Fruit fly (Drosophila melanogaster) whole organism, embryonic: ENCODE measurements around the gene Acat2.
A peak's percentile ranks its signal among the peaks of the same experiment; 100 is the strongest.

Source experiments
- B-H1 ChIP-seq: fragments of 200-800 bp; sonication (Bioruptor generic); IDR thresholded peaks from 3 replicates; pipeline ENCODE4 v1.3.6; 2022; ENCODE audit warnings: missing biosample characterization, missing genetic modification characterization
- BtbVII ChIP-seq: fragments of 200-800 bp; sonication (Bioruptor generic); optimal IDR thresholded peaks from 3 replicates; lab custom pipeline; 2017; ENCODE audit warnings: missing biosample characterization, mild to moderate bottlenecking, missing genetic modification characterization
- CG1024 ChIP-seq: fragments of 200-800 bp; sonication (Bioruptor generic); IDR thresholded peaks from 2 replicates; pipeline ENCODE4 v1.3.6; 2022; ENCODE audit warnings: missing biosample characterization, missing genetic modification characterization
- CG10979 ChIP-seq: fragments of 200-800 bp; sonication (Bioruptor generic); optimal IDR thresholded peaks from 2 replicates; lab custom pipeline; 2018; ENCODE audit warnings: missing biosample characterization, mild to moderate bottlenecking, missing genetic modification characterization, moderate library complexity
- CG11723 ChIP-seq: fragments of 200-800 bp; sonication (Bioruptor generic); optimal IDR thresholded peaks from 2 replicates; lab custom pipeline; 2017; ENCODE audit warnings: missing biosample characterization, mild to moderate bottlenecking, missing genetic modification characterization
- CG12219 ChIP-seq: fragments of 200-800 bp; sonication (Bioruptor generic); optimal IDR thresholded peaks from 3 replicates; lab custom pipeline; 2018; ENCODE audit warnings: missing biosample characterization, mild to moderate bottlenecking, missing genetic modification characterization
- CG13424 ChIP-seq: fragments of 200-800 bp; sonication (Bioruptor generic); optimal IDR thresholded peaks from 2 replicates; lab custom pipeline; 2019; ENCODE audit warnings: missing biosample characterization, mild to moderate bottlenecking, missing genetic modification characterization, moderate library complexity
- CG13775 ChIP-seq: fragments of 200-800 bp; sonication (Bioruptor generic); optimal IDR thresholded peaks from 3 replicates; lab custom pipeline; 2017; ENCODE audit warnings: missing biosample characterization, mild to moderate bottlenecking, missing genetic modification characterization
- CG14965 ChIP-seq: fragments of 200-800 bp; sonication (Bioruptor generic); optimal IDR thresholded peaks from 2 replicates; lab custom pipeline; 2016; ENCODE audit warnings: missing biosample characterization, missing genetic modification characterization, borderline replicate concordance
- CG15514 ChIP-seq: fragments of 200-800 bp; sonication (Bioruptor generic); optimal IDR thresholded peaks from 3 replicates; lab custom pipeline; 2017; ENCODE audit warnings: missing biosample characterization, missing genetic modification characterization, mild to moderate bottlenecking, moderate library complexity, missing genetic modification reagents
- CG1647 ChIP-seq: fragments of 200-800 bp; sonication (Bioruptor generic); optimal IDR thresholded peaks from 3 replicates; lab custom pipeline; 2016; ENCODE audit warnings: missing biosample characterization, missing genetic modification characterization
- CG16863 ChIP-seq: fragments of 200-800 bp; sonication (Bioruptor generic); optimal IDR thresholded peaks from 3 replicates; lab custom pipeline; 2016; ENCODE audit warnings: missing biosample characterization, missing genetic modification characterization
- CG18476 ChIP-seq: fragments of 200-800 bp; sonication (Bioruptor generic); optimal IDR thresholded peaks from 2 replicates; lab custom pipeline; 2016; ENCODE audit warnings: missing biosample characterization, mild to moderate bottlenecking, missing genetic modification characterization
- CG18619 ChIP-seq: fragments of 200-800 bp; sonication (Bioruptor generic); optimal IDR thresholded peaks from 3 replicates; lab custom pipeline; 2017; ENCODE audit warnings: missing biosample characterization, mild to moderate bottlenecking, missing genetic modification characterization
- CG30020 ChIP-seq: fragments of 200-800 bp; optimal IDR thresholded peaks from 2 replicates; lab custom pipeline; 2019; ENCODE audit warnings: missing biosample characterization, mild to moderate bottlenecking, missing genetic modification characterization, moderate library complexity
- CG31365 ChIP-seq: fragments of 200-800 bp; sonication (Bioruptor generic); optimal IDR thresholded peaks from 2 replicates; lab custom pipeline; 2018; ENCODE audit warnings: missing biosample characterization, mild to moderate bottlenecking, missing genetic modification characterization
- CG31388 ChIP-seq: fragments of 200-800 bp; sonication (Bioruptor generic); optimal IDR thresholded peaks from 2 replicates; lab custom pipeline; 2016; ENCODE audit warnings: missing biosample characterization, missing genetic modification characterization
- CG31441 ChIP-seq: fragments of 200-800 bp; sonication (Bioruptor generic); IDR thresholded peaks from 2 replicates; pipeline ENCODE4 v1.3.6; 2022; ENCODE audit warnings: missing biosample characterization, missing genetic modification characterization
- CG3163 ChIP-seq: fragments of 200-800 bp; sonication (Bioruptor generic); optimal IDR thresholded peaks from 3 replicates; lab custom pipeline; 2016; ENCODE audit warnings: missing biosample characterization, missing genetic modification characterization
- CG32532 ChIP-seq: fragments of 200-800 bp; sonication (Bioruptor generic); IDR thresholded peaks from 2 replicates; pipeline ENCODE4 v1.3.6; 2022; ENCODE audit warnings: missing biosample characterization, missing genetic modification characterization
- CG32767 ChIP-seq: fragments of 200-800 bp; sonication (Bioruptor generic); IDR thresholded peaks from 2 replicates; pipeline ENCODE4 v1.3.6; 2022; ENCODE audit warnings: missing biosample characterization, missing genetic modification characterization
- CG3995 ChIP-seq: fragments of 200-800 bp; sonication (Bioruptor generic); optimal IDR thresholded peaks from 3 replicates; lab custom pipeline; 2016; ENCODE audit warnings: missing biosample characterization, missing genetic modification characterization
- CG6175 ChIP-seq: fragments of 200-800 bp; sonication (Bioruptor generic); IDR thresholded peaks from 3 replicates; pipeline ENCODE4 v1.3.6; 2022; ENCODE audit warnings: missing biosample characterization, missing genetic modification characterization
- CG7357 ChIP-seq: fragments of 200-800 bp; sonication (Bioruptor generic); IDR thresholded peaks from 3 replicates; pipeline ENCODE4 v1.3.6; 2022; ENCODE audit warnings: missing biosample characterization, missing genetic modification characterization
- CG7745 ChIP-seq: fragments of 200-800 bp; sonication (Bioruptor generic); optimal IDR thresholded peaks from 2 replicates; lab custom pipeline; 2018; ENCODE audit warnings: missing biosample characterization, mild to moderate bottlenecking, missing genetic modification characterization, moderate library complexity
- CG9876 ChIP-seq: fragments of 200-800 bp; sonication (Bioruptor generic); optimal IDR thresholded peaks from 2 replicates; lab custom pipeline; 2016; ENCODE audit warnings: missing biosample characterization, missing genetic modification characterization
- Dbx ChIP-seq: fragments of 200-800 bp; sonication (Bioruptor generic); IDR thresholded peaks from 3 replicates; pipeline ENCODE4 v1.3.6; 2022; ENCODE audit warnings: missing biosample characterization, missing genetic modification characterization
- E2f1 ChIP-seq: fragments of 200-800 bp; sonication (Bioruptor generic); IDR thresholded peaks from 2 replicates; pipeline ENCODE4 v1.3.6; 2022; ENCODE audit warnings: missing biosample characterization, missing genetic modification characterization
- HHEX ChIP-seq: fragments of 200-800 bp; sonication (Bioruptor generic); optimal IDR thresholded peaks from 3 replicates; lab custom pipeline; 2017; ENCODE audit warnings: missing biosample characterization, mild to moderate bottlenecking, missing genetic modification characterization, missing genetic modification reagents
- HLH4C ChIP-seq: fragments of 200-800 bp; sonication (Bioruptor generic); IDR thresholded peaks from 3 replicates; pipeline ENCODE4 v1.3.6; 2022; ENCODE audit warnings: missing biosample characterization, missing genetic modification characterization; ENCODE audit not compliant: partially characterized antibody
- Hr51 ChIP-seq, 2 experiments: fragments of 200-800 bp; sonication (Bioruptor generic); optimal IDR thresholded peaks; 2 replicates in 1 of 2; 3 replicates in 1 of 2; lab custom pipeline; 2016 to 2018; ENCODE audit warnings: missing biosample characterization in 2 of 2, missing genetic modification characterization in 2 of 2, mild to moderate bottlenecking in 1 of 2, moderate library complexity in 1 of 2
- NK7.1 ChIP-seq: fragments of 200-800 bp; sonication (Bioruptor generic); optimal IDR thresholded peaks from 3 replicates; lab custom pipeline; 2016; ENCODE audit warnings: missing biosample characterization, missing genetic modification characterization
- Sry-β ChIP-seq: fragments of 200-800 bp; sonication (Bioruptor generic); optimal IDR thresholded peaks from 2 replicates; lab custom pipeline; 2018; ENCODE audit warnings: missing biosample characterization, mild to moderate bottlenecking, missing genetic modification characterization, moderate library complexity
- ap ChIP-seq: fragments of 200-800 bp; sonication (Bioruptor generic); IDR thresholded peaks from 2 replicates; pipeline ENCODE4 v1.3.6; 2022; ENCODE audit warnings: missing biosample characterization, missing genetic modification characterization
- cas ChIP-seq: fragments of 200-800 bp; sonication (Bioruptor generic); IDR thresholded peaks from 2 replicates; pipeline ENCODE4 v1.3.6; 2022; ENCODE audit warnings: missing biosample characterization, missing genetic modification characterization
- cg ChIP-seq: fragments of 200-800 bp; sonication (Bioruptor generic); optimal IDR thresholded peaks from 3 replicates; lab custom pipeline; 2019; ENCODE audit warnings: missing biosample characterization, mild to moderate bottlenecking, missing genetic modification characterization, moderate library complexity
- corto ChIP-seq: fragments of 200-800 bp; sonication (Bioruptor generic); optimal IDR thresholded peaks from 2 replicates; lab custom pipeline; 2016; ENCODE audit warnings: missing biosample characterization, mild to moderate bottlenecking, missing genetic modification characterization, moderate library complexity
- crp ChIP-seq, 2 experiments: fragments of 200-800 bp; sonication (Bioruptor generic); optimal IDR thresholded peaks; 2 replicates in 1 of 2; 3 replicates in 1 of 2; lab custom pipeline; 2017; ENCODE audit warnings: missing biosample characterization in 2 of 2, missing genetic modification characterization in 2 of 2, mild to moderate bottlenecking in 1 of 2, moderate library complexity in 1 of 2
- gfzf ChIP-seq: fragments of 200-800 bp; sonication (Bioruptor generic); optimal IDR thresholded peaks from 2 replicates; lab custom pipeline; 2016; ENCODE audit warnings: missing biosample characterization, mild to moderate bottlenecking, missing genetic modification characterization, moderate library complexity
- lab ChIP-seq: fragments of 200-800 bp; sonication (Bioruptor generic); optimal IDR thresholded peaks from 3 replicates; lab custom pipeline; 2017; ENCODE audit warnings: missing biosample characterization, missing genetic modification characterization, mild to moderate bottlenecking, moderate library complexity, missing genetic modification reagents
- lilli ChIP-seq: fragments of 200-800 bp; sonication (Bioruptor generic); optimal IDR thresholded peaks from 3 replicates; lab custom pipeline; 2016; ENCODE audit warnings: missing biosample characterization, missing genetic modification characterization
- mirr ChIP-seq: fragments of 200-800 bp; sonication (Bioruptor generic); optimal IDR thresholded peaks from 3 replicates; lab custom pipeline; 2018; ENCODE audit warnings: missing biosample characterization, mild to moderate bottlenecking, missing genetic modification characterization
- nom ChIP-seq: fragments of 200-800 bp; sonication (Bioruptor generic); optimal IDR thresholded peaks from 2 replicates; lab custom pipeline; 2017; ENCODE audit warnings: missing biosample characterization, missing genetic modification characterization, mild to moderate bottlenecking, moderate library complexity, missing genetic modification reagents
- psq ChIP-seq: fragments of 200-800 bp; sonication (Bioruptor generic); optimal IDR thresholded peaks from 2 replicates; lab custom pipeline; 2017; ENCODE audit warnings: missing biosample characterization, missing genetic modification characterization
- rib ChIP-seq: fragments of 200-800 bp; sonication (Bioruptor generic); IDR thresholded peaks from 2 replicates; pipeline ENCODE4 v1.3.6; 2022; ENCODE audit warnings: missing biosample characterization, missing genetic modification characterization
- ro ChIP-seq: fragments of 200-800 bp; sonication (Bioruptor generic); IDR thresholded peaks from 2 replicates; pipeline ENCODE4 v1.3.6; 2022; ENCODE audit warnings: missing biosample characterization, missing genetic modification characterization
- slou ChIP-seq: fragments of 200-800 bp; sonication (Bioruptor generic); optimal IDR thresholded peaks from 3 replicates; lab custom pipeline; 2016; ENCODE audit warnings: missing biosample characterization, missing genetic modification characterization
- so ChIP-seq: fragments of 200-800 bp; sonication (Bioruptor generic); IDR thresholded peaks from 3 replicates; pipeline ENCODE4 v1.3.6; 2022; ENCODE audit warnings: missing biosample characterization, missing genetic modification characterization
- sr ChIP-seq: fragments of 200-800 bp; sonication (Bioruptor generic); IDR thresholded peaks from 3 replicates; pipeline ENCODE4 v1.3.6; 2022; ENCODE audit warnings: missing biosample characterization, missing genetic modification characterization
- z ChIP-seq: fragments of 200-800 bp; sonication (Bioruptor generic); IDR thresholded peaks from 3 replicates; pipeline ENCODE4 v1.3.6; 2022; ENCODE audit warnings: missing biosample characterization, missing genetic modification characterization
- zfh1 ChIP-seq: fragments of 200-800 bp; sonication (Bioruptor generic); IDR thresholded peaks from 3 replicates; pipeline ENCODE4 v1.3.6; 2022; ENCODE audit warnings: missing biosample characterization, missing genetic modification characterization

The Acat2 gene

dm6 chr3L:1342133-1342580 lies 39.4 kb downstream of the Acat2 start, which contains the start of gene indra (continued):
- TF ChIP-seq Dbx (GFP tag; lab: Robert Waterston, UW), result peak; percentile 46; the same call in 1 of the 3 replicates
- no peak for TF ChIP-seq cg (GFP tag; lab: Kevin White, UChicago)
- no peak for TF ChIP-seq rib (GFP tag; lab: Robert Waterston, UW)
- no peak for TF ChIP-seq ap (GFP tag; lab: Robert Waterston, UW)
- TF ChIP-seq CG1024, result no peak
- no peak for TF ChIP-seq crp (GFP tag; optimal IDR thresholded peaks at IDR 0.05; lab: Kevin White, UChicago)
- no peak for TF ChIP-seq psq (GFP tag; lab: Kevin White, UChicago)
- TF ChIP-seq z (GFP tag; lab: Robert Waterston, UW), result no peak
- TF ChIP-seq lilli, result peak; percentile 85
- TF ChIP-seq E2f1 (GFP tag; lab: Robert Waterston, UW), result no peak
- TF ChIP-seq HLH4C (GFP tag; lab: Robert Waterston, UW), result peak; percentile 46; the same call in 2 of the 3 replicates
- peak; percentile 71 for TF ChIP-seq CG15514 (GFP tag; lab: Kevin White, UChicago)
- no peak for TF ChIP-seq sr (GFP tag; lab: Robert Waterston, UW)
- TF ChIP-seq Sry-β (GFP tag; lab: Kevin White, UChicago), result no peak
- TF ChIP-seq CG14965 (GFP tag; lab: Kevin White, UChicago), result no peak
- no peak for TF ChIP-seq ro (GFP tag; lab: Robert Waterston, UW)
- TF ChIP-seq gfzf (GFP tag; lab: Kevin White, UChicago), result peak; percentile 79
- TF ChIP-seq BtbVII, result no peak
- peak; percentile 59 for TF ChIP-seq CG30020 (tag; lab: Kevin White, UChicago)
- peak; percentile 56; the same call in 1 of the 2 replicates for TF ChIP-seq cas (GFP tag; lab: Robert Waterston, UW)
- TF ChIP-seq CG31388, result no peak
- TF ChIP-seq nom (GFP tag; lab: Kevin White, UChicago), result no peak
- TF ChIP-seq CG18476 (GFP tag; lab: Kevin White, UChicago), result peak; percentile 43
- TF ChIP-seq Hr51 (GFP tag; optimal IDR thresholded peaks at IDR 0.05; lab: Kevin White, UChicago), result peak in 1 of 2 experiments; percentile 49
- TF ChIP-seq CG3995 (GFP tag; lab: Kevin White, UChicago), result peak; percentile 91
- TF ChIP-seq CG16863, result peak; percentile 20
- peak; percentile 21 for TF ChIP-seq CG10979
- TF ChIP-seq slou (GFP tag; lab: Kevin White, UChicago), result peak; percentile 9
- TF ChIP-seq so (GFP tag; lab: Robert Waterston, UW), result no peak
- no peak for TF ChIP-seq HHEX
- peak; percentile 52 for TF ChIP-seq CG9876 (GFP tag; lab: Kevin White, UChicago)
- no peak for TF ChIP-seq CG31365 (tag; lab: Kevin White, UChicago)
- TF ChIP-seq CG31441 (GFP tag; lab: Robert Waterston, UW), result no peak; the same call in 1 of the 2 replicates
- no peak for TF ChIP-seq CG32767 (GFP tag; lab: Robert Waterston, UW)
- TF ChIP-seq CG1647 (GFP tag; lab: Kevin White, UChicago), result peak; percentile 58
- no peak for TF ChIP-seq CG7745 (tag; lab: Kevin White, UChicago)
- peak; percentile 43; the same call in 1 of the 2 replicates for TF ChIP-seq CG32532 (GFP tag; lab: Robert Waterston, UW)
- peak; percentile 67 for TF ChIP-seq CG13775 (GFP tag; lab: Kevin White, UChicago)
- TF ChIP-seq B-H1 (GFP tag; lab: Robert Waterston, UW), result no peak
- no peak for TF ChIP-seq NK7.1 (GFP tag; lab: Kevin White, UChicago)
- TF ChIP-seq corto (GFP tag; lab: Kevin White, UChicago), result no peak
- TF ChIP-seq CG18619, result peak; percentile 28
- TF ChIP-seq zfh1 (GFP tag; lab: Robert Waterston, UW), result peak; percentile 50; the same call in 1 of the 3 replicates
- TF ChIP-seq lab, result no peak
- TF ChIP-seq CG6175 (GFP tag; lab: Robert Waterston, UW), result no peak
- TF ChIP-seq CG11723 (GFP tag; lab: Kevin White, UChicago), result no peak
- TF ChIP-seq CG3163 (GFP tag; lab: Kevin White, UChicago), result peak; percentile 17
- TF ChIP-seq CG7357 (GFP tag; lab: Robert Waterston, UW), result no peak
- TF ChIP-seq mirr (GFP tag; lab: Kevin White, UChicago), result peak; percentile 18
- no peak for TF ChIP-seq CG12219 (GFP tag; lab: Kevin White, UChicago)
- peak; percentile 76 for TF ChIP-seq CG13424 (tag; lab: Kevin White, UChicago)
